Worm (Caenorhabditis elegans): ENCODE measurements around the gene F09G8.7.

Gene F09G8.7

DNA sequence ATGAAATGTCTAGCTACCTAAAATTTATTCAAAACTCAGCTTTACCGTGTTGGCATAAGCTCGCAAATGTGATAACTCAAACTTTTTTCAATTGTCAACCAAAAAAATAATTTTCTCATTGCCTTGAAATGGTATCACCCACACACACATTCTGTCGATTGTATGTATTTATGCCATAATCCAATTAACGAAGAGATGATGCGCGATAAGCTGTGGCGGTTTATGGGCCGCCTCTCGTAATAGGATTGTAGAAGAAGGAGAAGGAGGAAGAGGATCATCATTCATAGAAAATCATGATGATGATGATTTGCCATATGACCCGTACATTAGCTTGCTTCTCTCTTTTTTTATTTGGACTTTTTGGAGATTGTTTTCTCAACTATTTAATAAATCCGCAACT, 21.0 kb upstream of the F09G8.7 start:
- peak; percentile 95 for TF ChIP-seq ces-1 (GFP tag; optimal IDR thresholded peaks at IDR 0.05)
- TF ChIP-seq elt-1 (tag; optimal IDR thresholded peaks at IDR 0.05; ENCODE audit: borderline replicate concordance, insufficient read depth) = peak; percentile 43
- no peak for TF ChIP-seq ceh-43 (GFP tag; optimal IDR thresholded peaks at IDR 0.05)
- TF ChIP-seq nhr-2 (tag; optimal IDR thresholded peaks at IDR 0.05) = no peak

DNA sequence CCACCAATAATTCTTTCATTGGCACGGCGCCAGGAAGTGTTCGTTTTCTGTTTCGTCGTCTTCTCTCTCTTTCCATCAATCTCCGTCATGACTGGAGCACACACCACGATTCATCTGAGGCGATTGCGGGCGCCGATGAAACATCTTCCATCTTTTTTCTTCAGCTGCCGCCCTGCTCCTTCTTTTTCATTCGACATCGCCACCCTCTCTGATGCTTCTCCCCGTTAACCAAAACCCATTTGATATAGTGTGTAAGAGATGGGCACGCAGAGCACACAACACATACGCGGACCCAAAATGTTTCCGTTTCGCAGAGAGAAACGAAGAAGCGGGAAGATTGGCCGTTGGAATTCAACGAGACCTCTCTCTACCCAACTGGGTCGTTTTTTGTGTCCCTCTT, 19.4 kb upstream of the F09G8.7 start:
- TF ChIP-seq nhr-237 (tag; optimal IDR thresholded peaks at IDR 0.05) (no peak), ces-1 (GFP tag; optimal IDR thresholded peaks at IDR 0.05) (no peak), mls-2 (tag; optimal IDR thresholded peaks at IDR 0.05) (no peak), unc-39 (tag; optimal IDR thresholded peaks at IDR 0.05) (no peak), ceh-83 (GFP tag; optimal IDR thresholded peaks at IDR 0.05) (no peak), sem-2 (GFP tag; optimal IDR thresholded peaks at IDR 0.05) (no peak), nhr-12 (tag; optimal IDR thresholded peaks at IDR 0.05) (no peak), lsy-2 (tag; optimal IDR thresholded peaks at IDR 0.05) (no peak), mep-1 (tag; optimal IDR thresholded peaks at IDR 0.05) (no peak), sptf-1 (tag; optimal IDR thresholded peaks at IDR 0.05) (peak; percentile 27), blmp-1 (tag; optimal IDR thresholded peaks at IDR 0.05) (no peak), tbx-8 (GFP tag; optimal IDR thresholded peaks at IDR 0.05) (no peak), unc-120 (tag; optimal IDR thresholded peaks at IDR 0.05; ENCODE audit: poor library complexity, severe bottlenecking) (peak; percentile 66), elt-3 (tag; optimal IDR thresholded peaks at IDR 0.05) (no peak), lin-13 (tag; optimal IDR thresholded peaks at IDR 0.05) (no peak), nhr-28 (tag; optimal IDR thresholded peaks at IDR 0.05) (no peak), mab-5 (tag; optimal IDR thresholded peaks at IDR 0.05) (no peak)

DNA sequence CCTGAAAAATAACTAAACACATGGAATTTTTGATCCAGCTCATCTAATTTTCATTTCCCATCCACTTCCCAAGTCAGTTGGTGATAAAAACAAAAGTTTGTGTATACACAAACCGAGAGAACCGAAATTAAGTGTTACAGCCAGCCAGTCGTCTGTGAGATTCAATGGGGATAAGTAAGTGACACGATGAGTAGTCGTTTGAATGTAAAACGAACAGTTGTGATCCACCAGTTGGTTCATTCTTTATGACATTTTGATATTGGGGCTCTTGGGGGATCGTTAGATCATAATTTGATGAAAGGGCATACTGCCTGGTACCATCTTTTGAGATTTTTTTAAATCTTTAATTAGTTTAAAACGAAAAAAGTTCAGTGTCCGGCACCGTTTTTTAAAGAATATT, 18.7 kb upstream of the F09G8.7 start:
- peak; percentile 91 for TF ChIP-seq hlh-1 (tag; optimal IDR thresholded peaks at IDR 0.05)
- no peak for TF ChIP-seq ces-1 (GFP tag; optimal IDR thresholded peaks at IDR 0.05)

DNA sequence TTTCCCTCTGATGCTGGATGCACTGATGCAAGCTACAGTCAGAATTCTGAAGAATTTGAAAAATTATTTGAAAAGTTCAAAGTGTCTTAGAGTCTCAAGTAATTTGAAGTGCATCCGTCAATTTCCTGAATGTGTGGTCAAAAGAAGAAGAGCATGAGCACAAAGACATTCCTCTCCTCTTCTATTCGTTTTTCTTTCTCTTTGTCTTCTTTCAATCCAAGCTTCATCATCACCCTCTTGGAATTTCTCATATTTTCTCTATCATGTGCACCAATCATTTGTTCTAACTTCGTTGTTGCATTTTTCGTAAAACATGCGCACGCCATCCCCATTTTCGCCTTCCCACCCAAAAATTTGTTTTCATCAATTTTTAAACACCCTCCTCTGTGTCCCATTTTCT, 17.8 kb upstream of the F09G8.7 start:
- TF ChIP-seq sem-2 (GFP tag; optimal IDR thresholded peaks at IDR 0.05) (no peak), M03D4.4 (tag; optimal IDR thresholded peaks at IDR 0.05) (no peak), lin-32 (GFP tag; optimal IDR thresholded peaks at IDR 0.05) (no peak), bed-3 (GFP tag; optimal IDR thresholded peaks at IDR 0.05) (no peak), mls-2 (tag; optimal IDR thresholded peaks at IDR 0.05) (no peak), elt-3 (tag; optimal IDR thresholded peaks at IDR 0.05) (no peak), ces-1 (GFP tag; optimal IDR thresholded peaks at IDR 0.05) (peak; percentile 23), sptf-1 (tag; optimal IDR thresholded peaks at IDR 0.05) (no peak)

DNA sequence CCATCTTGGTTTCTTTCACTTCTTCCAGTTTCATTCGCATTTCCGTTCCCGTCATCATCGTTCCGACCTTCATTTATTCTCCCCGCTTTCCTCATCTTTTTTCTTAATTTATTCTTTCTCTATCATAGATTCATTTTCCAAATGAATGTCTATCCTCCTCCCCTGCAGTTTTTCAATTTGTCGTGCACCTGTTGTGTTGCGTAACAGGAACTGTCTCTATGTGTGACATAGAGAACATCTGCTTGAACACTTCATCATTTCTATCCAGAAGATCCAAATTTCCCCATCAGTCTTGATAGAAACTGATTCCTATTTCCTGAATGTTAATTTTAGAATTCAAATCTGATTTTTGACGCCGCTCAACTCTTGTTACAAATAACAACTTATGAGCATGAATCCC, 15.4 kb upstream of the F09G8.7 start:
- TF ChIP-seq nhr-2 (tag; optimal IDR thresholded peaks at IDR 0.05) = peak; percentile 21
- TF ChIP-seq hlh-1 (tag; optimal IDR thresholded peaks at IDR 0.05) = peak; percentile 5
- peak; percentile 35 for TF ChIP-seq zip-8 (tag; optimal IDR thresholded peaks at IDR 0.05)
- no peak for TF ChIP-seq nhr-237 (tag; optimal IDR thresholded peaks at IDR 0.05)

DNA sequence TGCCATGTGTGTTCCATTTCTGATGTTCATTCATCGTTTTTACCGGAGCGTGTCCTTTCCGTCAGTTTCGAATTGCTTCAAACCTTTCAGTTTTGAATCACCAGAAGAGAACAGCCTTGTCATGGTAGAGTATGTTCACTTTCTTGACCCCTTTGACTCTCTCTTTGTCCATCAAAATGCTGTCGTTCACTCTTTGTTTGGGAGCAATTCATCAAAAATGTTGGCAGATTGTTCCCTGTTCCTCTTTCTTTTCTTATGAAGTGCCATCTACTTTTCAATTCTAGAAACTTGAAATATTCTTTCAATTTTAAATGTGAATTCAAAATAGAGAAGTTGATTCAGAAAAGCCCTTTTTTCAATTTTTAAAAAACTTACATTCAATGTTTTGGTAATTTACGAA, 13.2 kb upstream of the F09G8.7 start:
- TF ChIP-seq cnd-1 (tag; optimal IDR thresholded peaks at IDR 0.05) = no peak
- peak; percentile 4 for TF ChIP-seq nhr-2 (tag; optimal IDR thresholded peaks at IDR 0.05)

DNA sequence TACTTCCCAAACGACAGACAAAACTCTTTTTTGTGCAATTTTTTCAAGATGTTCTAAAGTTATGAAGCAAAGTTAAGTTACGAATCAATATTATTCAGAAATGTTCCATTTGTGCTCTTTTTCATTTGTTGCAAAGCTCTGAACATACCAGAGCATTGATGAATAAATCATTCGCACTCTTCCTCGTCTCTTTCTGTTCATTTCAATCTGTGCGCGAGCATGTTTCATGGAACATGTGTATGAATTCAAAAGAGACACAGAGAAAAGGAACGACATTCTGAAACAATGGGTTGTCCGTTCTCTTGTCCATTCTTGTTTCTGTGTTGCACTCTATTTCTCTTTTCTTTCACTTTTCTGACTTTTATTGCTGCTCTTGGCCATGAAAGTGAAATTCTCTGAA, 12.2 kb upstream of the F09G8.7 start:
- TF ChIP-seq bed-3 (GFP tag; optimal IDR thresholded peaks at IDR 0.05) (no peak), zip-8 (tag; optimal IDR thresholded peaks at IDR 0.05) (no peak), ztf-11 (tag; optimal IDR thresholded peaks at IDR 0.05) (no peak), unc-62 (GFP tag; optimal IDR thresholded peaks at IDR 0.05) (no peak), unc-120 (tag; optimal IDR thresholded peaks at IDR 0.05; ENCODE audit: poor library complexity, severe bottlenecking) (no peak), lin-13 (tag; optimal IDR thresholded peaks at IDR 0.05) (no peak), ces-1 (GFP tag; optimal IDR thresholded peaks at IDR 0.05) (no peak), snpc-4 (tag; optimal IDR thresholded peaks at IDR 0.05) (no peak), M03D4.4 (tag; optimal IDR thresholded peaks at IDR 0.05) (no peak), drap-1 (GFP tag; optimal IDR thresholded peaks at IDR 0.05) (no peak), unc-39 (tag; optimal IDR thresholded peaks at IDR 0.05) (no peak), mep-1 (tag; optimal IDR thresholded peaks at IDR 0.05) (no peak), mls-2 (tag; optimal IDR thresholded peaks at IDR 0.05) (no peak), flh-1 (GFP tag; optimal IDR thresholded peaks at IDR 0.05) (no peak), cnd-1 (tag; optimal IDR thresholded peaks at IDR 0.05) (no peak)

Measured in whole organism, mixed stage, embryonic.